Fruit fly (Drosophila melanogaster): ENCODE results near the gene rdx.
A peak's percentile ranks its signal among the peaks of the same experiment; 100 is the strongest.

rdx gene

dm6 chr3R:13948237-13948636 is 83.6 kb downstream of the rdx start, which contains the start of gene CG31517:
TSS of gene CG31517 (plus strand) at chr3R:13948420.
- TF ChIP-seq Pif1A (GFP tag; optimal IDR thresholded peaks at IDR 0.05) (no peak), CG8159 (tag; optimal IDR thresholded peaks at IDR 0.05) (no peak), D1 (tag; optimal IDR thresholded peaks at IDR 0.05) (no peak), CG12605 (GFP tag; IDR thresholded peaks at IDR 0.05) (no peak), CG14655 (GFP tag; optimal IDR thresholded peaks at IDR 0.05) (no peak), Ets98B (GFP tag; IDR thresholded peaks at IDR 0.05) (no peak), CG9948 (tag; optimal IDR thresholded peaks at IDR 0.05) (no peak), EcR (GFP tag; optimal IDR thresholded peaks at IDR 0.05) (no peak), fd96Ca (GFP tag; IDR thresholded peaks at IDR 0.05) (no peak), gl (tag; optimal IDR thresholded peaks at IDR 0.05) (no peak), CG17806 (tag; optimal IDR thresholded peaks at IDR 0.05) (no peak), CG34367 (tag; optimal IDR thresholded peaks at IDR 0.05) (no peak), CG15710 (tag; optimal IDR thresholded peaks at IDR 0.05) (no peak), CG32121 (GFP tag; IDR thresholded peaks at IDR 0.05) (no peak), CG4496 (GFP tag; IDR thresholded peaks at IDR 0.05) (no peak)

dm6 chr3R:13947415-13947814 is 84.4 kb downstream of the rdx start:
- TF ChIP-seq CG32121 (GFP tag; IDR thresholded peaks at IDR 0.05) (no peak), fd96Ca (GFP tag; IDR thresholded peaks at IDR 0.05) (no peak), CG15710 (tag; optimal IDR thresholded peaks at IDR 0.05) (no peak), D1 (tag; optimal IDR thresholded peaks at IDR 0.05) (no peak), CG4496 (GFP tag; IDR thresholded peaks at IDR 0.05) (no peak), CG34367 (tag; optimal IDR thresholded peaks at IDR 0.05) (no peak), CG12605 (GFP tag; IDR thresholded peaks at IDR 0.05) (no peak), CG9948 (tag; optimal IDR thresholded peaks at IDR 0.05) (no peak), Pif1A (GFP tag; optimal IDR thresholded peaks at IDR 0.05) (no peak), gl (tag; optimal IDR thresholded peaks at IDR 0.05) (no peak), CG14655 (GFP tag; optimal IDR thresholded peaks at IDR 0.05) (no peak), CG10348 (GFP tag; IDR thresholded peaks at IDR 0.05) (no peak), CG8301 (tag; optimal IDR thresholded peaks at IDR 0.05) (no peak), Ets98B (GFP tag; IDR thresholded peaks at IDR 0.05) (no peak), rn (GFP tag; IDR thresholded peaks at IDR 0.05) (no peak)

dm6 chr3R:13946117-13946516 is 85.7 kb downstream of the rdx start:
- TF ChIP-seq CG4496 (GFP tag; IDR thresholded peaks at IDR 0.05) (no peak), rn (GFP tag; IDR thresholded peaks at IDR 0.05) (no peak), CG14655 (GFP tag; optimal IDR thresholded peaks at IDR 0.05) (no peak), D1 (tag; optimal IDR thresholded peaks at IDR 0.05) (no peak), CG12605 (GFP tag; IDR thresholded peaks at IDR 0.05) (no peak), CG15710 (tag; optimal IDR thresholded peaks at IDR 0.05) (no peak), CG13204 (GFP tag; optimal IDR thresholded peaks at IDR 0.05) (no peak), CG8159 (tag; optimal IDR thresholded peaks at IDR 0.05) (no peak), Ets98B (GFP tag; IDR thresholded peaks at IDR 0.05) (no peak), Snoo (tag; optimal IDR thresholded peaks at IDR 0.05) (no peak), Pif1A (GFP tag; optimal IDR thresholded peaks at IDR 0.05) (no peak), CG17806 (tag; optimal IDR thresholded peaks at IDR 0.05) (no peak), CG34367 (tag; optimal IDR thresholded peaks at IDR 0.05) (no peak)

dm6 chr3R:13945712-13946111 is 86.1 kb downstream of the rdx start, which contains the start of gene Art6:
TSS of gene Art6 (minus strand) at chr3R:13945812.
- no peak for TF ChIP-seq CG15710 (tag; optimal IDR thresholded peaks at IDR 0.05)
- no peak for TF ChIP-seq fd96Ca (GFP tag; IDR thresholded peaks at IDR 0.05)
- no peak for TF ChIP-seq CG9948 (tag; optimal IDR thresholded peaks at IDR 0.05)
- TF ChIP-seq rn (GFP tag; IDR thresholded peaks at IDR 0.05): no peak
- no peak for TF ChIP-seq EcR (GFP tag; optimal IDR thresholded peaks at IDR 0.05)
- no peak for TF ChIP-seq CG4496 (GFP tag; IDR thresholded peaks at IDR 0.05)
- TF ChIP-seq Ets98B (GFP tag; IDR thresholded peaks at IDR 0.05): no peak
- no peak for TF ChIP-seq CG14655 (GFP tag; optimal IDR thresholded peaks at IDR 0.05)
- TF ChIP-seq CG32121 (GFP tag; IDR thresholded peaks at IDR 0.05): no peak

dm6 chr3R:13943360-13943759 is 88.5 kb downstream of the rdx start, which contains the start of gene Art9:
TSS of gene Art9 (minus strand) at chr3R:13943460.
- TF ChIP-seq CG10348 (GFP tag; IDR thresholded peaks at IDR 0.05): no peak

- peak; percentile 54 for TF ChIP-seq Snoo (tag; optimal IDR thresholded peaks at IDR 0.05)
- peak; percentile 57 for TF ChIP-seq CG9948 (tag; optimal IDR thresholded peaks at IDR 0.05)
- peak; percentile 61 for TF ChIP-seq CG17806 (tag; optimal IDR thresholded peaks at IDR 0.05)
- TF ChIP-seq CG32121 (GFP tag; IDR thresholded peaks at IDR 0.05): no peak
- TF ChIP-seq CG34367 (tag; optimal IDR thresholded peaks at IDR 0.05): peak; percentile 28
- TF ChIP-seq CG10348 (GFP tag; IDR thresholded peaks at IDR 0.05): no peak
- TF ChIP-seq CG13204 (GFP tag; optimal IDR thresholded peaks at IDR 0.05): no peak
- peak; percentile 81 for TF ChIP-seq CG8159 (tag; optimal IDR thresholded peaks at IDR 0.05)
- no peak for TF ChIP-seq CG8301 (tag; optimal IDR thresholded peaks at IDR 0.05)
- no peak for TF ChIP-seq gl (tag; optimal IDR thresholded peaks at IDR 0.05)
- no peak for TF ChIP-seq D1 (tag; optimal IDR thresholded peaks at IDR 0.05)
- TF ChIP-seq Pif1A (GFP tag; optimal IDR thresholded peaks at IDR 0.05): peak; percentile 55
- TF ChIP-seq CG14655 (GFP tag; optimal IDR thresholded peaks at IDR 0.05): peak; percentile 37
- peak; percentile 26 for TF ChIP-seq Pif1B (GFP tag; optimal IDR thresholded peaks at IDR 0.05)
- TF ChIP-seq CG15710 (tag; optimal IDR thresholded peaks at IDR 0.05): peak; percentile 63
These were observed 90.5 kb downstream of the rdx start for dm6 chr3R:13941390-13941789.
